Worm (Caenorhabditis elegans): ENCODE measurements around the gene T05B11.4.

Gene T05B11.4

ce11 chrV:7785885-7786284, 31.4 kb upstream of the T05B11.4 start:
- TF ChIP-seq madf-8 (GFP tag; conservative IDR thresholded peaks at IDR 0.05): no peak
- TF ChIP-seq efl-1 (GFP tag; optimal IDR thresholded peaks at IDR 0.05): no peak
- TF ChIP-seq tbp1 (GFP tag; optimal IDR thresholded peaks at IDR 0.05): no peak
- no peak for TF ChIP-seq madf-3 (GFP tag; IDR thresholded peaks at IDR 0.05)
- TF ChIP-seq zim-3 (tag; optimal IDR thresholded peaks at IDR 0.05): no peak
- no peak for TF ChIP-seq F57A8.1 (GFP tag; optimal IDR thresholded peaks at IDR 0.05)
- no peak for TF ChIP-seq C06A6.2 (GFP tag; conservative IDR thresholded peaks at IDR 0.05)
- TF ChIP-seq dpl-1 (GFP tag; optimal IDR thresholded peaks at IDR 0.05): no peak
- no peak for TF ChIP-seq snpc-1.1 (tag; optimal IDR thresholded peaks at IDR 0.05; ENCODE audit: insufficient read depth)
- TF ChIP-seq B0035.1 (tag; optimal IDR thresholded peaks at IDR 0.05): no peak
- no peak for TF ChIP-seq ekl-4 (GFP tag; IDR thresholded peaks at IDR 0.05)
- TF ChIP-seq mel-28 (tag; optimal IDR thresholded peaks at IDR 0.05; ENCODE audit: borderline replicate concordance): no peak
- no peak for TF ChIP-seq madf-10 (tag; optimal IDR thresholded peaks at IDR 0.05)
- no peak for TF ChIP-seq nhr-27 (tag; optimal IDR thresholded peaks at IDR 0.05)
- TF ChIP-seq B0336.3 (GFP tag; IDR thresholded peaks at IDR 0.05): no peak
- TF ChIP-seq ceh-40 (GFP tag; IDR thresholded peaks at IDR 0.05): no peak
- TF ChIP-seq ztf-3 (GFP tag; optimal IDR thresholded peaks at IDR 0.05): no peak
- no peak for TF ChIP-seq T26A5.8 (tag; optimal IDR thresholded peaks at IDR 0.05)
- TF ChIP-seq lin-40 (tag; optimal IDR thresholded peaks at IDR 0.05): no peak
- TF ChIP-seq hsf-1 (GFP tag; IDR thresholded peaks at IDR 0.05): no peak

ce11 chrV:7785117-7785516, 30.7 kb upstream of the T05B11.4 start, which contains the start of gene C26F1.1:
C26F1.1 (plus strand) TSS chrV:7785417.
- TF ChIP-seq ets-4 (GFP tag; optimal IDR thresholded peaks at IDR 0.05) (no peak), B0336.3 (GFP tag; IDR thresholded peaks at IDR 0.05) (no peak), ceh-100 (GFP tag; IDR thresholded peaks at IDR 0.05) (no peak), K12H6.12 (tag; optimal IDR thresholded peaks at IDR 0.05) (no peak), Y53G8AR.9 (GFP tag; conservative IDR thresholded peaks at IDR 0.05) (no peak), ceh-79 (tag; optimal IDR thresholded peaks at IDR 0.05) (no peak), attf-6 (GFP tag; IDR thresholded peaks at IDR 0.05) (no peak), hmg-1.2 (GFP tag; IDR thresholded peaks at IDR 0.05) (no peak), xnd-1 (tag; optimal IDR thresholded peaks at IDR 0.05) (no peak), ceh-40 (GFP tag; IDR thresholded peaks at IDR 0.05) (no peak), dpl-1 (GFP tag; optimal IDR thresholded peaks at IDR 0.05) (no peak)

- TF ChIP-seq nhr-179 (tag; optimal IDR thresholded peaks at IDR 0.05) (no peak), zfh-2 (GFP tag; conservative IDR thresholded peaks at IDR 0.05) (no peak), ceh-58 (GFP tag; IDR thresholded peaks at IDR 0.05) (no peak), snpc-4 (GFP tag; optimal IDR thresholded peaks at IDR 0.05) (no peak), snpc-4 (tag; optimal IDR thresholded peaks at IDR 0.05) (no peak), dpff-1 (tag; optimal IDR thresholded peaks at IDR 0.05) (no peak), D2030.7 (GFP tag; IDR thresholded peaks at IDR 0.05) (no peak), hmg-1.2 (GFP tag; IDR thresholded peaks at IDR 0.05) (no peak), ama-1 (optimal IDR thresholded peaks at IDR 0.05) (no peak), ama-1 (GFP tag; optimal IDR thresholded peaks at IDR 0.05) (no peak), F49E8.2 (tag; optimal IDR thresholded peaks at IDR 0.05; ENCODE audit: insufficient read depth) (no peak), ZK185.1 (tag; optimal IDR thresholded peaks at IDR 0.05; ENCODE audit: poor library complexity, severe bottlenecking) (no peak), B0336.3 (GFP tag; IDR thresholded peaks at IDR 0.05) (no peak), C17E4.6 (GFP tag; IDR thresholded peaks at IDR 0.05) (no peak), pbrm-1 (GFP tag; IDR thresholded peaks at IDR 0.05) (no peak), somi-1 (GFP tag; optimal IDR thresholded peaks at IDR 0.05) (no peak)
Observed at ce11 chrV:7781511-7781910, 27.1 kb upstream of the T05B11.4 start, which contains the start of gene cyp-32A1. cyp-32A1 (plus strand) TSS chrV:7781811.

Measured in whole organism, young adult.